Worm (Caenorhabditis elegans) whole organism, early embryonic: ENCODE measurements around the gene K08E7.5.

ENCODE experiments used
- ama-1 ChIP-seq: fragments of 150-350 bp; optimal IDR thresholded peaks from 2 replicates; lab custom pipeline; 2014
- hmbx-1 ChIP-seq: sonication (generic microtip); optimal IDR thresholded peaks from 2 replicates; lab custom pipeline; 2016; ENCODE audit warnings: mild to moderate bottlenecking, missing genetic modification characterization, missing compliant biosample characterization

DNA sequence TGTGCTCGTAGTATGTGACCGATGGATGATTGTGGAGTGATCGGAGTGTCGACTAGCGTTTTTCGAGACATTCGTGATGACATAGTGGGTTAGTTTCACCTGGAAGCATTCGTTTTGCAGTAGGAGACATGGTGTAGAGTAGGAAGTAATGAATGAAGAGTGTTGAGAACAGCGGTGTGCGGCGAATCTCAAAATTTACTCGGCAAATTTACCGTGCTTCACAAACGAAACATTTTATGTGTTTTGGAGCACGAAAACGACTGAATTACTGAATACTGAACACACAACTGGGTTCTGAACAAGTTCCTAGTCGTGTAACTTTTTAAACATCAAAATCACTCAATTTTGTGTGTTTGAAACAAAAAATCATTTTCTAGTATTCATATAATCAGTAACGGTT lies 7.9 kb downstream of the K08E7.5 start, which contains the start of gene K08E7.6:
- no peak for TF ChIP-seq ama-1 (lab: Kevin White, UChicago)
- no peak for TF ChIP-seq hmbx-1 (tag; lab: Kevin White, UChicago)
